Worm (Caenorhabditis elegans) whole organism, L3 larva: ENCODE data around the gene C50F7.6.

Source experiments
- R02D3.7 ChIP-seq: fragments of 150-350 bp; optimal IDR thresholded peaks from 2 replicates; lab custom pipeline; 2014; ENCODE audit warnings: missing biosample characterization, missing genetic modification characterization
- ceh-28 ChIP-seq: fragments of 150-350 bp; optimal IDR thresholded peaks from 2 replicates; lab custom pipeline; 2014; ENCODE audit warnings: missing biosample characterization, missing genetic modification reagents, missing genetic modification characterization
- hmg-11 ChIP-seq: sonication (generic microtip); optimal IDR thresholded peaks from 2 replicates; lab custom pipeline; 2016; ENCODE audit warnings: missing genetic modification characterization, missing compliant biosample characterization
- nhr-237 ChIP-seq: fragments of 150-350 bp; optimal IDR thresholded peaks from 2 replicates; lab custom pipeline; 2014; ENCODE audit warnings: missing biosample characterization, missing genetic modification characterization
- nhr-76 ChIP-seq: fragments of 150-350 bp; sonication (generic microtip); optimal IDR thresholded peaks from 5 replicates; lab custom pipeline; 2014; ENCODE audit warnings: missing biosample characterization, missing genetic modification characterization
- pqm-1 ChIP-seq: fragments of 150-350 bp; optimal IDR thresholded peaks from 2 replicates; lab custom pipeline; 2017; ENCODE audit warnings: missing biosample characterization, missing genetic modification characterization, inconsistent platforms
- sea-2 ChIP-seq: fragments of 150-350 bp; sonication (generic microtip); optimal IDR thresholded peaks from 4 replicates; lab custom pipeline; 2014; ENCODE audit warnings: missing biosample characterization, missing genetic modification reagents, missing genetic modification characterization
- unc-39 ChIP-seq: sonication (generic microtip); optimal IDR thresholded peaks from 4 replicates; lab custom pipeline; 2017; ENCODE audit warnings: missing biosample characterization, missing genetic modification characterization
- unc-62 ChIP-seq: fragments of 150-350 bp; sonication (generic microtip); optimal IDR thresholded peaks from 4 replicates; lab custom pipeline; 2014; ENCODE audit warnings: missing biosample characterization, missing genetic modification reagents, missing genetic modification characterization
- ztf-11 ChIP-seq: fragments of 150-350 bp; optimal IDR thresholded peaks from 2 replicates; lab custom pipeline; 2014; ENCODE audit warnings: missing biosample characterization, missing genetic modification characterization

- no peak for TF ChIP-seq R02D3.7 (tag; lab: Kevin White, UChicago)
- TF ChIP-seq unc-62 (GFP tag; lab: Kevin White, UChicago): no peak
- no peak for TF ChIP-seq nhr-76 (tag; lab: Kevin White, UChicago)
- TF ChIP-seq pqm-1 (tag; lab: Kevin White, UChicago): no peak
- TF ChIP-seq hmg-11 (tag; lab: Kevin White, UChicago): no peak
- TF ChIP-seq nhr-237 (tag; lab: Kevin White, UChicago): no peak
- TF ChIP-seq ceh-28: no peak
- TF ChIP-seq unc-39 (tag; lab: Kevin White, UChicago): no peak
- no peak for TF ChIP-seq ztf-11
- TF ChIP-seq sea-2 (GFP tag; lab: Kevin White, UChicago): no peak
These were observed 40.7 kb upstream of the C50F7.6 start, which contains the start of the genes C46A5.6 and C46A5.1 for ce11 chrIV:7763748-7764147.
